Worm (Caenorhabditis elegans) whole organism, L3 larva: ENCODE measurements around the gene R05H11.2.

Experiments
- ceh-16 ChIP-seq: sonication (generic microtip); optimal IDR thresholded peaks from 2 replicates; lab custom pipeline; 2017; ENCODE audit warnings: missing biosample characterization, missing genetic modification characterization
- ceh-28 ChIP-seq: fragments of 150-350 bp; optimal IDR thresholded peaks from 2 replicates; lab custom pipeline; 2014; ENCODE audit warnings: missing biosample characterization, missing genetic modification reagents, missing genetic modification characterization
- ceh-82 ChIP-seq: fragments of 150-350 bp; optimal IDR thresholded peaks from 2 replicates; lab custom pipeline; 2014; ENCODE audit warnings: missing biosample characterization, missing genetic modification characterization
- daf-12 ChIP-seq: fragments of 150-350 bp; optimal IDR thresholded peaks from 2 replicates; lab custom pipeline; 2014; ENCODE audit warnings: missing biosample characterization, missing genetic modification reagents, missing genetic modification characterization
- egl-27 ChIP-seq: sonication (generic microtip); optimal IDR thresholded peaks from 4 replicates; lab custom pipeline; 2017; ENCODE audit warnings: missing biosample characterization, missing genetic modification reagents, missing genetic modification characterization
- elt-1 ChIP-seq: fragments of 150-350 bp; optimal IDR thresholded peaks from 2 replicates; lab custom pipeline; 2014; ENCODE audit warnings: missing biosample characterization, missing genetic modification characterization
- elt-2 ChIP-seq: sonication (generic microtip); optimal IDR thresholded peaks from 2 replicates; lab custom pipeline; 2016; ENCODE audit warnings: missing genetic modification reagents, mild to moderate bottlenecking, missing genetic modification characterization, missing compliant biosample characterization
- elt-3 ChIP-seq, 3 experiments: fragments of 150-350 bp in 1 of 3; sonication (generic microtip) in 2 of 3; optimal IDR thresholded peaks; 2 replicates in 2 of 3; 4 replicates in 1 of 3; lab custom pipeline; 2014 to 2017; ENCODE audit warnings: missing biosample characterization in 3 of 3, missing genetic modification characterization in 3 of 3
- hmg-11 ChIP-seq: sonication (generic microtip); optimal IDR thresholded peaks from 2 replicates; lab custom pipeline; 2016; ENCODE audit warnings: missing genetic modification characterization, missing compliant biosample characterization
- jun-1 ChIP-seq: fragments of 150-350 bp; optimal IDR thresholded peaks from 2 replicates; lab custom pipeline; 2014; ENCODE audit warnings: missing biosample characterization, missing genetic modification reagents, missing genetic modification characterization
- lsy-12 ChIP-seq: sonication (generic microtip); optimal IDR thresholded peaks from 2 replicates; lab custom pipeline; 2016; ENCODE audit warnings: mild to moderate bottlenecking, missing genetic modification characterization, missing compliant biosample characterization
- mdl-1 ChIP-seq: fragments of 150-350 bp; optimal IDR thresholded peaks from 2 replicates; lab custom pipeline; 2014; ENCODE audit warnings: missing biosample characterization, missing genetic modification characterization
- nfya-1 ChIP-seq: sonication (generic microtip); optimal IDR thresholded peaks from 2 replicates; lab custom pipeline; 2017; ENCODE audit warnings: missing genetic modification characterization, mild to moderate bottlenecking, missing compliant biosample characterization, antibody characterized with exemption, moderate library complexity; ENCODE audit not compliant: insufficient read depth
- nhr-11 ChIP-seq: fragments of 150-350 bp; optimal IDR thresholded peaks from 2 replicates; lab custom pipeline; 2014; ENCODE audit warnings: missing biosample characterization, missing genetic modification characterization
- nhr-12 ChIP-seq: fragments of 150-350 bp; optimal IDR thresholded peaks from 2 replicates; lab custom pipeline; 2014; ENCODE audit warnings: missing biosample characterization, missing genetic modification characterization
- nhr-23 ChIP-seq: fragments of 150-350 bp; optimal IDR thresholded peaks from 2 replicates; lab custom pipeline; 2014; ENCODE audit warnings: missing biosample characterization, missing genetic modification reagents, missing genetic modification characterization
- nhr-28 ChIP-seq: fragments of 150-350 bp; optimal IDR thresholded peaks from 2 replicates; lab custom pipeline; 2014; ENCODE audit warnings: missing biosample characterization, missing genetic modification characterization
- nhr-43 ChIP-seq: sonication (generic microtip); optimal IDR thresholded peaks from 2 replicates; lab custom pipeline; 2016; ENCODE audit warnings: mild to moderate bottlenecking, missing genetic modification characterization, missing compliant biosample characterization; ENCODE audit not compliant: poor library complexity, severe bottlenecking
- nhr-67 ChIP-seq: fragments of 150-350 bp; optimal IDR thresholded peaks from 2 replicates; lab custom pipeline; 2014; ENCODE audit warnings: missing biosample characterization, missing genetic modification characterization
- nhr-76 ChIP-seq: fragments of 150-350 bp; sonication (generic microtip); optimal IDR thresholded peaks from 5 replicates; lab custom pipeline; 2014; ENCODE audit warnings: missing biosample characterization, missing genetic modification characterization
- nhr-77 ChIP-seq: fragments of 150-350 bp; optimal IDR thresholded peaks from 2 replicates; lab custom pipeline; 2014; ENCODE audit warnings: missing biosample characterization, missing genetic modification characterization
- pha-4 ChIP-seq: fragments of 150-350 bp; optimal IDR thresholded peaks from 2 replicates; lab custom pipeline; 2014; ENCODE audit warnings: missing biosample characterization, missing genetic modification reagents, missing genetic modification characterization
- pqm-1 ChIP-seq: fragments of 150-350 bp; optimal IDR thresholded peaks from 2 replicates; lab custom pipeline; 2017; ENCODE audit warnings: missing biosample characterization, missing genetic modification characterization, inconsistent platforms
- sea-2 ChIP-seq: fragments of 150-350 bp; sonication (generic microtip); optimal IDR thresholded peaks from 4 replicates; lab custom pipeline; 2014; ENCODE audit warnings: missing biosample characterization, missing genetic modification reagents, missing genetic modification characterization
- skn-1 ChIP-seq: fragments of 150-350 bp; optimal IDR thresholded peaks from 2 replicates; lab custom pipeline; 2014; ENCODE audit warnings: missing biosample characterization, missing genetic modification characterization
- snpc-4 ChIP-seq: fragments of 150-350 bp; optimal IDR thresholded peaks from 2 replicates; lab custom pipeline; 2014; ENCODE audit warnings: missing biosample characterization, missing genetic modification characterization
- unc-39 ChIP-seq: sonication (generic microtip); optimal IDR thresholded peaks from 4 replicates; lab custom pipeline; 2017; ENCODE audit warnings: missing biosample characterization, missing genetic modification characterization
- unc-62 ChIP-seq: fragments of 150-350 bp; sonication (generic microtip); optimal IDR thresholded peaks from 4 replicates; lab custom pipeline; 2014; ENCODE audit warnings: missing biosample characterization, missing genetic modification reagents, missing genetic modification characterization
- ztf-11 ChIP-seq: fragments of 150-350 bp; optimal IDR thresholded peaks from 2 replicates; lab custom pipeline; 2014; ENCODE audit warnings: missing biosample characterization, missing genetic modification characterization
- ztf-4 ChIP-seq: fragments of 150-350 bp; optimal IDR thresholded peaks from 2 replicates; lab custom pipeline; 2014; ENCODE audit warnings: missing biosample characterization, missing genetic modification characterization

The R05H11.2 gene

DNA sequence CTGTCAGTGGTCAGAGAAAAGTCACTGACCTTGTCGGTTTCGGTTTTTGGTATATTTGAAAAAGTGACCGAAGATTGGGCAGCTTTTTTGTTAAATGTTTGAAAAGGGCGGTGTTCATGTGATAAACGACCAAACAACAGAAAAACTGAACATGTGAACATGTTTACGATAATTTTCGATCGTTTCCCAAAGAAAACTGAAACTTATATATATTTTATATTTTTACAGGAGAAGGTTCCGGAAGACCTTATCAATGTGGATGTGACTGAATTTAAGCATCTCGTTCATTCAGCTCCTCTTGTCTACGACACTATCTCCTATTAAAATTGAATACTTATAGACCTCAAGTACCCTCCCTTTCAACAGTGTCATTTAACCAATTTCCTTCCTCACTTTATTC lies 1.6 kb downstream of the R05H11.2 start:
- TF ChIP-seq unc-39 (no peak), snpc-4 (tag; lab: Kevin White, UChicago) (no peak), nfya-1 (tag; lab: Kevin White, UChicago) (no peak), elt-1 (tag; lab: Kevin White, UChicago) (no peak), mdl-1 (tag; lab: Kevin White, UChicago) (no peak)

DNA sequence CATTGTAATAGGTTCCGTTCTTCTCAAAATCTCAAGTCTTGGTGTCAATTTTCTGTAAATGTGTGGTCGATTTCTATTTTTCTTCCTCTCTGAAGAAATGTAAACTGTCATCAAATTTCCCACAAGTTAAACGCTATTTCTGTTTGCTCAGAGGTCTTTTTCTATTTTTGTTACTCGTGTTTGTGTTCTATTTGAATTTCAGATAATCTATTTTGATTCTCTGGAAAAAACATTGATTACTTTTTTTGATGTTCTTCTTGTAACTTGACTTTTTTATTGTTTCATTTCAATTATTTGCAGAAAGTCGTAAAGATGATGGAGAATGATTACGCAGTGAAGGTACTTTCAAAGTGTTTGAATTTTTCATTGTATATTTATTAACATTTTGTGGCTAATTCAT lies 4.4 kb downstream of the R05H11.2 start, which contains the start of gene lim-8:
lim-8 (plus strand) TSS at position 301 of the 400 bp plus-strand sequence.
- TF ChIP-seq unc-62 (GFP tag; lab: Kevin White, UChicago) (no peak), ztf-11 (no peak), pqm-1 (tag; lab: Kevin White, UChicago) (no peak), elt-1 (tag; lab: Kevin White, UChicago) (no peak), nhr-67 (tag; lab: Kevin White, UChicago) (no peak), nfya-1 (tag; lab: Kevin White, UChicago) (no peak), hmg-11 (tag; lab: Kevin White, UChicago) (no peak), nhr-43 (tag; lab: Kevin White, UChicago) (no peak), lsy-12 (tag; lab: Kevin White, UChicago) (no peak), nhr-23 (no peak), ztf-4 (tag; lab: Kevin White, UChicago) (no peak), nhr-77 (tag; lab: Kevin White, UChicago) (no peak), ceh-28 (tag; lab: Kevin White, UChicago) (no peak), elt-3 (tag; optimal IDR thresholded peaks at IDR 0.05; lab: Kevin White, UChicago) (no peak), jun-1 (tag; lab: Kevin White, UChicago) (no peak), skn-1 (no peak), nhr-11 (tag; lab: Kevin White, UChicago) (no peak), ceh-16 (no peak), egl-27 (tag; lab: Kevin White, UChicago) (no peak)
- TF ChIP-seq, all 47 proteins: peak for 0

DNA sequence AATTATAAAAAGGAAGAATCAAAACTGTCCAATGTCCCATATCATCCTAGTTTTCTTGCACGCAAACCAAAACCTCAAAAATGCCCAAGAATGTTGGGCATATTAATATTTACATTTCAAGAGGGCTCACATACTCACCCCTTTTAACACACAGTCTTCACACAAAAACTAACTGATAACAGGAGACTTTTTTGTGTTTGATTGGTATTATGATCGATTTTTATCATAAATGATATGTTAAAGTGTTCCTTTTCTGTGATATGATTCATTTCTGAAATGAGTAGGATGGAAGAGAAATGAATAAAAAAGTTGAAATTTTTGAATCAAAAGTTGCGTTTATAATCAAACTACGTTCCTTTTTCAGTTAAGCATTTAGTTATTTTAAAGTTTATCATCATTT lies 5.0 kb downstream of the R05H11.2 start:
- TF ChIP-seq ceh-16 (no peak), pqm-1 (tag; lab: Kevin White, UChicago) (peak; percentile 69), ceh-28 (tag; lab: Kevin White, UChicago) (no peak), pha-4 (tag; lab: Kevin White, UChicago) (peak; percentile 46), elt-2 (tag; lab: Kevin White, UChicago) (peak; percentile 67)

ce11 chrIII:6805397-6805796 lies 7.3 kb downstream of the R05H11.2 start:
- TF ChIP-seq ztf-11, result no peak
- peak; percentile 37 for TF ChIP-seq elt-2 (tag; lab: Kevin White, UChicago)
- peak; percentile 65 for TF ChIP-seq pha-4 (tag; lab: Kevin White, UChicago)
- peak; percentile 35 for TF ChIP-seq skn-1
- peak; percentile 47 for TF ChIP-seq hmg-11 (tag; lab: Kevin White, UChicago)
- no peak for TF ChIP-seq sea-2 (GFP tag; lab: Kevin White, UChicago)
- TF ChIP-seq nhr-43 (tag; lab: Kevin White, UChicago), result peak; percentile 35

DNA sequence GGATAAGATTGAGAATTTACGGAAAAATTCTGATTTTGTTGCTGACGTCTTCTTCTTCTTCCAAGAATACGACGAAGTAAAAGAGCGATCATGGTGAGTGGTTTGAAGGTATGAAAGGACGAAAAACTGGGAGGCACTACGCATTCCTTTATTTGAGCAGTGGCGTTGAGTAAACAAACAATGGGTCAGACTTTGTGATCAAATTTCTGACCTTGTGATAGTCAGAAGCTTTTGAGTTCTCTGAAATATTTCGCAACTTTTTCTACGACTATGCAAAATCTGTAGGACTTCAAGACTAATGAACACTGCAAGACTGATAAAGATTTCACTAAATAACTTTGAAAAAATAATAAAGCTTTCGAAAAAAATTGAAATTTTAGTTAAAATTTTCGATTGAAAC lies 18.8 kb downstream of the R05H11.2 start, which contains the start of gene F28F5.4:
F28F5.4 (minus strand) TSS at position 104 of the 400 bp plus-strand sequence.
- no peak for TF ChIP-seq elt-1 (tag; lab: Kevin White, UChicago)
- TF ChIP-seq nhr-28 (tag; lab: Kevin White, UChicago), result no peak
- TF ChIP-seq daf-12 (tag; lab: Kevin White, UChicago), result no peak
- no peak for TF ChIP-seq ceh-16
- TF ChIP-seq unc-39, result no peak
- TF ChIP-seq ceh-82, result no peak
- TF ChIP-seq skn-1, result no peak
- peak; percentile 28 for TF ChIP-seq elt-2 (tag; lab: Kevin White, UChicago)
- TF ChIP-seq nhr-12 (tag; lab: Kevin White, UChicago), result no peak
- TF ChIP-seq jun-1 (tag; lab: Kevin White, UChicago), result no peak
- TF ChIP-seq pha-4 (tag; lab: Kevin White, UChicago), result peak; percentile 72
- TF ChIP-seq nfya-1 (tag; lab: Kevin White, UChicago), result no peak
- TF ChIP-seq hmg-11 (tag; lab: Kevin White, UChicago), result no peak
- TF ChIP-seq unc-62 (GFP tag; lab: Kevin White, UChicago), result no peak
- no peak for TF ChIP-seq nhr-76 (tag; lab: Kevin White, UChicago)
